Fruit fly (Drosophila melanogaster): ENCODE measurements around the gene Recs1.

The Recs1 gene

DNA sequence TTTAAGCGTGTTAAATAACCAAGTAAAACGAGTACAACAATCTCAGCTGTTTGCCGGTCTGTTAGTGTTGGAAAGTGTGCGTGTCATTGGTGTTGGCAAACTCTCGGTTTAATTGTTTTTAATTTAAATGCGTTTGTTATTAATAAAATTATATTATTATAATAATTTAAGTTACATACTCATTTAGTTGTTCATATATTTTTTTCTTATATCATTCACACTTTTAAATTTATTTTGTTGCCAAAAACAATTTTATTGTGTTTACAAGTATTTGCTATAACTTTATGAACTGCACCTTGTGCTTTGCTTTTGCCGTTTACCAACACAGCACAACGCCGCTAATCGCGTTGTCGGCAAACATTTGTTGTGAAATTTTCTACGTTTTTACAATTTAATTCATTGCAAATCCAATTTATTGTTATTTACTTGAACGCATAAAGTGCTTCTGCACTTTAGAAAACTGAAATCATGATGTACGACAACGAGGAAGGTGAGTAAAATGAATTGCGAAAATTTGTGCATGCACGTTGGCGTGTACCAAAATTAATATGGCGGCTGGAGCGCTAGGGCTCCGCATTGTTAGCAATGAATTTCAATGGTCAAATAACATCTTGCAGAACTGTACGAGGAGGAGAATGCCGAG is 28.0 kb downstream of the Recs1 start, which contains the start of the genes 140up and Polr2B (continued):
- TF ChIP-seq MESR4 (GFP tag; optimal IDR thresholded peaks at IDR 0.05) (peak; percentile 91), CG10147 (GFP tag; optimal IDR thresholded peaks at IDR 0.05) (peak; percentile 88), az2 (GFP tag; optimal IDR thresholded peaks at IDR 0.05) (peak; percentile 95), CG4360 (GFP tag; IDR thresholded peaks at IDR 0.05) (peak; percentile 52; the same call in 1 of the 2 replicates), dan (GFP tag; IDR thresholded peaks at IDR 0.05) (peak; percentile 37; the same call in 1 of the 2 replicates), CG9437 (GFP tag; optimal IDR thresholded peaks at IDR 0.05) (peak; percentile 88), jigr1 (GFP tag; IDR thresholded peaks at IDR 0.05) (peak; percentile 80; the same call in 2 of the 3 replicates), CG15073 (GFP tag; optimal IDR thresholded peaks at IDR 0.05) (peak; percentile 67), tap (tag; optimal IDR thresholded peaks at IDR 0.05) (peak; percentile 88), CG13775 (GFP tag; optimal IDR thresholded peaks at IDR 0.05) (peak; percentile 95), CG15514 (GFP tag; optimal IDR thresholded peaks at IDR 0.05) (peak; percentile 82), Hr39 (optimal IDR thresholded peaks at IDR 0.05) (no peak), Dp (GFP tag; optimal IDR thresholded peaks at IDR 0.05) (peak; percentile 23), CG10959 (GFP tag; IDR thresholded peaks at IDR 0.05) (peak; percentile 78), CG17802 (tag; optimal IDR thresholded peaks at IDR 0.05) (peak; percentile 76), Oli (tag; optimal IDR thresholded peaks at IDR 0.05) (peak; percentile 92), CG8281 (tag; optimal IDR thresholded peaks at IDR 0.05) (peak; percentile 72), CG10274 (GFP tag; optimal IDR thresholded peaks at IDR 0.05) (peak; percentile 64), Hey (tag; optimal IDR thresholded peaks at IDR 0.05) (no peak), CG2202 (tag; optimal IDR thresholded peaks at IDR 0.05) (peak; percentile 82), tup (GFP tag; optimal IDR thresholded peaks at IDR 0.05) (peak; percentile 78), da (GFP tag; optimal IDR thresholded peaks at IDR 0.05) (peak; percentile 49), Nf-YB (GFP tag; optimal IDR thresholded peaks at IDR 0.05) (peak; percentile 70), Nf-YA (GFP tag; IDR thresholded peaks at IDR 0.05) (peak; percentile 79), CG1024 (GFP tag; IDR thresholded peaks at IDR 0.05) (peak; percentile 80; the same call in 1 of the 2 replicates), dm (GFP tag; optimal IDR thresholded peaks at IDR 0.05) (peak; percentile 18)

- TF ChIP-seq insv (GFP tag; optimal IDR thresholded peaks at IDR 0.05) (peak in 1 of 2 experiments; percentile 79), CG5245 (GFP tag; optimal IDR thresholded peaks at IDR 0.05) (peak; percentile 52), dmrt11E (tag; optimal IDR thresholded peaks at IDR 0.05) (peak; percentile 65), CoRest (tag; optimal IDR thresholded peaks at IDR 0.05) (peak; percentile 77), ssp (GFP tag; IDR thresholded peaks at IDR 0.05) (peak; percentile 45), CG10147 (GFP tag; optimal IDR thresholded peaks at IDR 0.05) (peak; percentile 61), Tbp (GFP tag; optimal IDR thresholded peaks at IDR 0.05) (no peak), mam (GFP tag; optimal IDR thresholded peaks at IDR 0.05) (peak; percentile 73), Awh (GFP tag; IDR thresholded peaks at IDR 0.05) (peak; percentile 28; the same call in 1 of the 2 replicates), grau (tag; optimal IDR thresholded peaks at IDR 0.05) (peak; percentile 57), Hmx (GFP tag; optimal IDR thresholded peaks at IDR 0.05) (peak; percentile 38), Ada2b (GFP tag; IDR thresholded peaks at IDR 0.05) (peak; percentile 35; the same call in 1 of the 2 replicates), croc (GFP tag; conservative IDR thresholded peaks at IDR 0.05) (no peak; the same call in 2 of the 3 replicates), CG30403 (GFP tag; optimal IDR thresholded peaks at IDR 0.05) (peak; percentile 90), CrebB (tag; optimal IDR thresholded peaks at IDR 0.05) (peak; percentile 8), CG2712 (tag; optimal IDR thresholded peaks at IDR 0.05) (peak; percentile 74), BtbVII (GFP tag; optimal IDR thresholded peaks at IDR 0.05) (peak; percentile 6), dm (GFP tag; optimal IDR thresholded peaks at IDR 0.05) (peak; percentile 17), Hr3 (GFP tag; optimal IDR thresholded peaks at IDR 0.05) (peak; percentile 72), Bteb2 (GFP tag; optimal IDR thresholded peaks at IDR 0.05) (peak; percentile 52), HLH54F (GFP tag; optimal IDR thresholded peaks at IDR 0.05) (peak; percentile 78), disco-r (GFP tag; optimal IDR thresholded peaks at IDR 0.05) (no peak), tup (GFP tag; optimal IDR thresholded peaks at IDR 0.05) (peak; percentile 46), pan (optimal IDR thresholded peaks at IDR 0.05) (no peak), pan (GFP tag; optimal IDR thresholded peaks at IDR 0.05 in 1 of 2, IDR thresholded peaks at IDR 0.05 in 1 of 2) (peak in 1 of 2 experiments; percentile 77), NC2α (GFP tag; optimal IDR thresholded peaks at IDR 0.05) (no peak), CG1233 (GFP tag; optimal IDR thresholded peaks at IDR 0.05) (no peak)
Observed at dm6 chr3R:14122347-14122812, 31.2 kb downstream of the Recs1 start, which contains the start of the genes Abi and twf. Gene Abi, minus strand, starts transcription at chr3R:14122420. Gene twf, plus strand, starts transcription at chr3R:14122654.

Measured in whole organism, embryonic.